Worm (Caenorhabditis elegans): Measurements from ENCODE around the gene str-205.

- TF ChIP-seq sea-2 (GFP tag; IDR thresholded peaks at IDR 0.05) (no peak), akir-1 (GFP tag; optimal IDR thresholded peaks at IDR 0.05) (no peak)
These were observed 33.9 kb upstream of the str-205 start for ce11 chrV:4963606-4964005.

All from whole organism, young adult.